Fruit fly (Drosophila melanogaster) whole organism, embryonic: ENCODE measurements around the gene Eo.
A peak's percentile ranks its signal among the peaks of the same experiment; 100 is the strongest.

Experiments
- Atf6 ChIP-seq: fragments of 200-800 bp; sonication (Bioruptor generic); IDR thresholded peaks from 2 replicates; pipeline ENCODE4 v1.3.6; 2022; ENCODE audit warnings: missing biosample characterization, missing genetic modification characterization
- Bgb ChIP-seq: fragments of 200-800 bp; sonication (Bioruptor generic); IDR thresholded peaks from 2 replicates; pipeline ENCODE4 v1.3.6; 2022; ENCODE audit warnings: missing biosample characterization, missing genetic modification characterization; ENCODE audit not compliant: partially characterized antibody
- BtbVII ChIP-seq: fragments of 200-800 bp; sonication (Bioruptor generic); optimal IDR thresholded peaks from 3 replicates; lab custom pipeline; 2017; ENCODE audit warnings: missing biosample characterization, mild to moderate bottlenecking, missing genetic modification characterization
- CG10366 ChIP-seq: fragments of 200-800 bp; sonication (Bioruptor generic); IDR thresholded peaks from 2 replicates; pipeline ENCODE4 v1.3.6; 2022; ENCODE audit warnings: missing biosample characterization, missing genetic modification characterization
- CG10959 ChIP-seq: fragments of 200-800 bp; sonication (Bioruptor generic); IDR thresholded peaks from 2 replicates; pipeline ENCODE4 v1.3.6; 2022; ENCODE audit warnings: missing biosample characterization, missing genetic modification characterization
- CG11456 ChIP-seq: fragments of 200-800 bp; sonication (Bioruptor generic); IDR thresholded peaks from 3 replicates; pipeline ENCODE4 v1.3.6; 2022; ENCODE audit warnings: missing biosample characterization, missing genetic modification characterization
- CG11504 ChIP-seq: fragments of 200-800 bp; sonication (Bioruptor generic); optimal IDR thresholded peaks from 3 replicates; lab custom pipeline; 2019; ENCODE audit warnings: missing biosample characterization, mild to moderate bottlenecking, missing genetic modification characterization, moderate library complexity
- CG12104 ChIP-seq: fragments of 200-800 bp; sonication (Bioruptor generic); optimal IDR thresholded peaks from 3 replicates; lab custom pipeline; 2016; ENCODE audit warnings: missing biosample characterization, missing genetic modification characterization
- CG12744 ChIP-seq: fragments of 200-800 bp; sonication (Bioruptor generic); optimal IDR thresholded peaks from 2 replicates; lab custom pipeline; 2016; ENCODE audit warnings: missing biosample characterization, missing genetic modification characterization
- CG13287 ChIP-seq: fragments of 200-800 bp; sonication (Bioruptor generic); IDR thresholded peaks from 2 replicates; pipeline ENCODE4 v1.3.6; 2022; ENCODE audit warnings: missing biosample characterization, missing genetic modification characterization; ENCODE audit not compliant: partially characterized antibody
- CG13296 ChIP-seq: fragments of 200-800 bp; sonication (Bioruptor generic); optimal IDR thresholded peaks from 3 replicates; lab custom pipeline; 2018; ENCODE audit warnings: missing biosample characterization, mild to moderate bottlenecking, missing genetic modification characterization
- CG14441 ChIP-seq: fragments of 200-800 bp; sonication (Bioruptor generic); IDR thresholded peaks from 2 replicates; pipeline ENCODE4 v1.3.6; 2022; ENCODE audit warnings: missing biosample characterization, missing genetic modification characterization
- CG1603 ChIP-seq: fragments of 200-800 bp; sonication (Bioruptor generic); optimal IDR thresholded peaks from 2 replicates; lab custom pipeline; 2019; ENCODE audit warnings: missing biosample characterization, mild to moderate bottlenecking, missing genetic modification characterization, moderate library complexity
- CG17612 ChIP-seq: fragments of 200-800 bp; sonication (Bioruptor generic); IDR thresholded peaks from 2 replicates; pipeline ENCODE4 v1.3.6; 2022; ENCODE audit warnings: missing biosample characterization, missing genetic modification characterization
- CG1832 ChIP-seq: fragments of 200-800 bp; sonication (Bioruptor generic); optimal IDR thresholded peaks from 2 replicates; lab custom pipeline; 2017; ENCODE audit warnings: missing biosample characterization, mild to moderate bottlenecking, missing genetic modification characterization, inconsistent platforms
- CG18599 ChIP-seq: fragments of 200-800 bp; sonication (Bioruptor generic); optimal IDR thresholded peaks from 3 replicates; lab custom pipeline; 2017; ENCODE audit warnings: missing biosample characterization, missing genetic modification characterization, mild to moderate bottlenecking, moderate library complexity, missing genetic modification reagents
- CG4617 ChIP-seq: fragments of 200-800 bp; sonication (Bioruptor generic); optimal IDR thresholded peaks from 3 replicates; lab custom pipeline; 2016; ENCODE audit warnings: missing biosample characterization, missing genetic modification characterization, borderline replicate concordance
- CG7928 ChIP-seq: fragments of 200-800 bp; sonication (Bioruptor generic); optimal IDR thresholded peaks from 2 replicates; lab custom pipeline; 2017; ENCODE audit warnings: missing biosample characterization, mild to moderate bottlenecking, missing genetic modification characterization
- CG9215 ChIP-seq: fragments of 200-800 bp; sonication (Bioruptor generic); IDR thresholded peaks from 2 replicates; pipeline ENCODE4 v1.3.6; 2022; ENCODE audit warnings: missing biosample characterization, missing genetic modification characterization
- CG9932 ChIP-seq: fragments of 200-800 bp; sonication (Bioruptor generic); IDR thresholded peaks from 2 replicates; pipeline ENCODE4 v1.3.6; 2022; ENCODE audit warnings: missing biosample characterization, missing genetic modification characterization
- Dip2 ChIP-seq: fragments of 200-800 bp; sonication (Bioruptor generic); IDR thresholded peaks from 2 replicates; pipeline ENCODE4 v1.3.6; 2022; ENCODE audit warnings: missing biosample characterization, missing genetic modification characterization
- Ets65A ChIP-seq: fragments of 200-800 bp; sonication (Bioruptor generic); peaks from one replicate; lab custom pipeline; 2016; ENCODE audit warnings: missing biosample characterization, missing genetic modification characterization
- MTF-1 ChIP-seq: fragments of 200-800 bp; sonication (Bioruptor generic); optimal IDR thresholded peaks from 2 replicates; lab custom pipeline; 2018; ENCODE audit warnings: missing biosample characterization, mild to moderate bottlenecking, missing genetic modification characterization, borderline replicate concordance
- NC2α ChIP-seq: fragments of 200-800 bp; sonication (Bioruptor generic); optimal IDR thresholded peaks from 2 replicates; lab custom pipeline; 2016; ENCODE audit warnings: missing biosample characterization, missing genetic modification characterization
- Nf-YC ChIP-seq: fragments of 200-800 bp; optimal IDR thresholded peaks from 3 replicates; lab custom pipeline; 2019; ENCODE audit warnings: missing biosample characterization, mild to moderate bottlenecking, missing genetic modification characterization, moderate library complexity
- Side ChIP-seq: fragments of 200-800 bp; sonication (Bioruptor generic); optimal IDR thresholded peaks from 2 replicates; lab custom pipeline; 2016; ENCODE audit warnings: missing biosample characterization, missing genetic modification characterization
- Trl ChIP-seq, 3 experiments: fragments of >200 bp in 2 of 3; fragments of 200-800 bp in 1 of 3; sonication (Bioruptor generic) in 1 of 3; optimal IDR thresholded peaks; 2 replicates in 1 of 3; 3 replicates in 2 of 3; lab custom pipeline; 2016 to 2017; ENCODE audit warnings: missing biosample characterization in 1 of 3, missing genetic modification characterization in 1 of 3
- Vsx1 ChIP-seq: fragments of 200-800 bp; sonication (Bioruptor generic); optimal IDR thresholded peaks from 2 replicates; lab custom pipeline; 2017; ENCODE audit warnings: missing biosample characterization, mild to moderate bottlenecking, missing genetic modification characterization, missing genetic modification reagents
- ase ChIP-seq: fragments of 200-800 bp; sonication (Bioruptor generic); IDR thresholded peaks from 3 replicates; pipeline ENCODE4 v1.3.6; 2022; ENCODE audit warnings: missing biosample characterization, missing genetic modification characterization
- cad ChIP-seq: fragments of >200 bp; optimal IDR thresholded peaks from 2 replicates; lab custom pipeline; 2017; ENCODE audit warnings: missing biosample characterization, missing genetic modification characterization
- crc ChIP-seq: fragments of 200-800 bp; sonication (Bioruptor generic); optimal IDR thresholded peaks from 2 replicates; lab custom pipeline; 2016; ENCODE audit warnings: missing biosample characterization, missing genetic modification characterization
- eve ChIP-seq, 2 experiments: fragments of >200 bp; optimal IDR thresholded peaks; 2 replicates each; lab custom pipeline; 2017; ENCODE audit warnings: missing biosample characterization in 2 of 2, missing genetic modification characterization in 2 of 2
- gsb ChIP-seq: fragments of 200-800 bp; sonication (Bioruptor generic); IDR thresholded peaks from 2 replicates; pipeline ENCODE4 v1.3.6; 2022; ENCODE audit warnings: missing biosample characterization, missing genetic modification characterization
- ham ChIP-seq: fragments of 200-800 bp; sonication (Bioruptor generic); IDR thresholded peaks from 2 replicates; pipeline ENCODE4 v1.3.6; 2022; ENCODE audit warnings: missing biosample characterization, missing genetic modification characterization
- jigr1 ChIP-seq: fragments of 200-800 bp; sonication (Bioruptor generic); IDR thresholded peaks from 3 replicates; pipeline ENCODE4 v1.3.6; 2022; ENCODE audit warnings: missing biosample characterization, missing genetic modification characterization
- kni ChIP-seq: fragments of 200-800 bp; sonication (Bioruptor generic); optimal IDR thresholded peaks from 3 replicates; lab custom pipeline; 2017; ENCODE audit warnings: mild to moderate bottlenecking, missing biosample characterization, missing genetic modification reagents, missing genetic modification characterization
- mld ChIP-seq: fragments of 200-800 bp; sonication (Bioruptor generic); IDR thresholded peaks from 3 replicates; pipeline ENCODE4 v1.3.6; 2022; ENCODE audit warnings: missing biosample characterization, missing genetic modification characterization; ENCODE audit not compliant: partially characterized antibody
- nau ChIP-seq: fragments of 200-800 bp; sonication (Bioruptor generic); optimal IDR thresholded peaks from 3 replicates; lab custom pipeline; 2017; ENCODE audit warnings: missing biosample characterization, mild to moderate bottlenecking, missing genetic modification characterization, missing genetic modification reagents
- onecut ChIP-seq: fragments of 200-800 bp; sonication (Bioruptor generic); IDR thresholded peaks from 2 replicates; pipeline ENCODE4 v1.3.6; 2022; ENCODE audit warnings: missing biosample characterization, missing genetic modification characterization
- pros ChIP-seq: fragments of 200-800 bp; sonication (Bioruptor generic); optimal IDR thresholded peaks from 3 replicates; lab custom pipeline; 2019; ENCODE audit warnings: missing biosample characterization, mild to moderate bottlenecking, missing genetic modification characterization, moderate library complexity
- psq ChIP-seq: fragments of 200-800 bp; sonication (Bioruptor generic); optimal IDR thresholded peaks from 2 replicates; lab custom pipeline; 2017; ENCODE audit warnings: missing biosample characterization, missing genetic modification characterization
- run ChIP-seq: fragments of 200-800 bp; sonication (Bioruptor generic); optimal IDR thresholded peaks from 3 replicates; lab custom pipeline; 2018; ENCODE audit warnings: missing biosample characterization, mild to moderate bottlenecking, missing genetic modification characterization
- salm ChIP-seq: fragments of 200-800 bp; sonication (Bioruptor generic); optimal IDR thresholded peaks from 2 replicates; lab custom pipeline; 2018; ENCODE audit warnings: missing biosample characterization, mild to moderate bottlenecking, missing genetic modification characterization
- sima ChIP-seq: fragments of 200-800 bp; sonication (Bioruptor generic); optimal IDR thresholded peaks from 2 replicates; lab custom pipeline; 2016; ENCODE audit warnings: missing biosample characterization, missing genetic modification characterization
- stwl ChIP-seq: fragments of 200-800 bp; sonication (Bioruptor generic); optimal IDR thresholded peaks from 3 replicates; lab custom pipeline; 2018; ENCODE audit warnings: missing biosample characterization, mild to moderate bottlenecking, missing genetic modification characterization, moderate library complexity
- trh ChIP-seq: fragments of 200-800 bp; sonication (Bioruptor generic); optimal IDR thresholded peaks from 2 replicates; lab custom pipeline; 2016; ENCODE audit warnings: missing biosample characterization, missing genetic modification characterization
- twi ChIP-seq: fragments of 200-800 bp; optimal IDR thresholded peaks from 2 replicates; lab custom pipeline; 2019; ENCODE audit warnings: missing biosample characterization, mild to moderate bottlenecking, missing genetic modification characterization, moderate library complexity
- zf30C ChIP-seq: fragments of 200-800 bp; sonication (Bioruptor generic); optimal IDR thresholded peaks from 3 replicates; lab custom pipeline; 2018; ENCODE audit warnings: missing biosample characterization, mild to moderate bottlenecking, missing genetic modification characterization
- zfh2 ChIP-seq: fragments of 200-800 bp; sonication (Bioruptor generic); optimal IDR thresholded peaks from 2 replicates; lab custom pipeline; 2016; ENCODE audit warnings: missing biosample characterization, missing genetic modification characterization

Eo gene

dm6 chrX:14955050-14955783, 36.6 kb upstream of the Eo start, which contains the start of the genes CG9030 and eag:
CG9030 (minus strand) TSS chrX:14955100.
eag (plus strand) TSS chrX:14955477.
- no peak for TF ChIP-seq kni (GFP tag; lab: Kevin White, UChicago)
- peak; percentile 59; the same call in 2 of the 3 replicates for TF ChIP-seq CG11456
- TF ChIP-seq Dip2 (GFP tag; lab: Robert Waterston, UW): peak; percentile 45; the same call in 1 of the 2 replicates
- TF ChIP-seq CG10366 (GFP tag; lab: Robert Waterston, UW): no peak
- no peak for TF ChIP-seq CG7928 (GFP tag; lab: Kevin White, UChicago)
- no peak for TF ChIP-seq nau (GFP tag; lab: Kevin White, UChicago)
- no peak for TF ChIP-seq crc (GFP tag; lab: Kevin White, UChicago)
- no peak for TF ChIP-seq Ets65A (GFP tag; lab: Kevin White, UChicago)
- no peak for TF ChIP-seq MTF-1 (GFP tag; lab: Kevin White, UChicago)
- TF ChIP-seq CG13287 (GFP tag; lab: Robert Waterston, UW): peak; percentile 94
- no peak for TF ChIP-seq psq (GFP tag; lab: Kevin White, UChicago)
- TF ChIP-seq CG11504: peak; percentile 36
- no peak for TF ChIP-seq CG12104 (GFP tag; lab: Kevin White, UChicago)
- peak; percentile 96 for TF ChIP-seq Bgb
- no peak for TF ChIP-seq zf30C (GFP tag; lab: Kevin White, UChicago)
- no peak for TF ChIP-seq ase
- no peak for TF ChIP-seq BtbVII
- no peak for TF ChIP-seq gsb (GFP tag; lab: Robert Waterston, UW)
- no peak for TF ChIP-seq eve (GFP tag; optimal IDR thresholded peaks at IDR 0.05; lab: Kevin White, UChicago)
- TF ChIP-seq jigr1 (GFP tag; lab: Robert Waterston, UW): no peak
- TF ChIP-seq stwl (tag; lab: Kevin White, UChicago): peak; percentile 85
- no peak for TF ChIP-seq CG4617 (GFP tag; lab: Kevin White, UChicago)
- no peak for TF ChIP-seq NC2α (GFP tag; lab: Kevin White, UChicago)
- no peak for TF ChIP-seq CG9215 (GFP tag; lab: Robert Waterston, UW)
- TF ChIP-seq CG9932 (GFP tag; lab: Robert Waterston, UW): peak; percentile 49; the same call in 1 of the 2 replicates
- no peak for TF ChIP-seq CG10959
- TF ChIP-seq Atf6 (GFP tag; lab: Robert Waterston, UW): no peak
- TF ChIP-seq onecut (GFP tag; lab: Robert Waterston, UW): peak; percentile 39
- no peak for TF ChIP-seq sima
- TF ChIP-seq pros: no peak
- no peak for TF ChIP-seq Trl (optimal IDR thresholded peaks at IDR 0.05; lab: Kevin White, UChicago)
- TF ChIP-seq Trl (GFP tag; optimal IDR thresholded peaks at IDR 0.05; lab: Kevin White, UChicago): peak; percentile 34
- TF ChIP-seq twi (tag; lab: Kevin White, UChicago): no peak
- no peak for TF ChIP-seq CG18599 (GFP tag; lab: Kevin White, UChicago)
- TF ChIP-seq CG13296: no peak
- TF ChIP-seq salm (tag; lab: Kevin White, UChicago): no peak
- TF ChIP-seq cad: no peak
- no peak for TF ChIP-seq Nf-YC
- TF ChIP-seq Side: no peak
- TF ChIP-seq mld (GFP tag; lab: Robert Waterston, UW): 0 out of 3 replicates have a peak, but pooled peaks have one; percentile 42
- TF ChIP-seq CG17612 (GFP tag; lab: Robert Waterston, UW): peak; percentile 30; the same call in 1 of the 2 replicates
- TF ChIP-seq CG1603 (tag; lab: Kevin White, UChicago): peak; percentile 65
- TF ChIP-seq trh (GFP tag; lab: Kevin White, UChicago): no peak
- no peak for TF ChIP-seq run
- no peak for TF ChIP-seq zfh2
- TF ChIP-seq Vsx1 (GFP tag; lab: Kevin White, UChicago): no peak
- TF ChIP-seq CG14441 (GFP tag; lab: Robert Waterston, UW): no peak
- no peak for TF ChIP-seq CG1832
- no peak for TF ChIP-seq CG12744 (GFP tag; lab: Kevin White, UChicago)
- TF ChIP-seq ham: no peak
